Worm (Caenorhabditis elegans) whole organism, L4 larva: Measurements from ENCODE around the gene C12D5.4.

Source experiments
- ZK337.2 ChIP-seq: fragments of 200-800 bp; sonication (Bioruptor generic); IDR thresholded peaks from 2 replicates; pipeline ENCODE4 v1.3.6; 2022; ENCODE audit warnings: missing genetic modification reagents, missing genetic modification characterization, missing compliant biosample characterization
- ceh-44 ChIP-seq: fragments of 200-800 bp; sonication (Bioruptor generic); IDR thresholded peaks from 2 replicates; pipeline ENCODE4 v1.3.6; 2022; ENCODE audit warnings: missing genetic modification reagents, missing genetic modification characterization, missing compliant biosample characterization
- daf-12 ChIP-seq: fragments of 150-350 bp; optimal IDR thresholded peaks from 2 replicates; lab custom pipeline; 2014; ENCODE audit warnings: missing biosample characterization, missing genetic modification reagents, missing genetic modification characterization
- mdt-29 ChIP-seq: fragments of 200-800 bp; sonication (Bioruptor generic); IDR thresholded peaks from 2 replicates; pipeline ENCODE4 v1.3.6; 2022; ENCODE audit warnings: missing genetic modification reagents, missing genetic modification characterization, missing compliant biosample characterization

ce11 chrV:7675904-7676303, 3.5 kb downstream of the C12D5.4 start, which contains the start of gene C12D5.3:
- TF ChIP-seq daf-12 (tag; lab: Kevin White, UChicago) (no peak), ZK337.2 (GFP tag; lab: Robert Waterston, UW) (no peak), mdt-29 (GFP tag; lab: Robert Waterston, UW) (no peak), ceh-44 (GFP tag; lab: Robert Waterston, UW) (no peak)
